Worm (Caenorhabditis elegans) whole organism, L2 larva: ENCODE measurements around the gene npr-40.

Experiments
- C34F6.9 ChIP-seq: fragments of 150-350 bp; optimal IDR thresholded peaks from 2 replicates; lab custom pipeline; 2014; ENCODE audit warnings: missing biosample characterization, missing genetic modification characterization
- R02D3.7 ChIP-seq: fragments of 150-350 bp; optimal IDR thresholded peaks from 2 replicates; lab custom pipeline; 2014; ENCODE audit warnings: missing biosample characterization, missing genetic modification characterization
- ZK546.5 ChIP-seq: sonication (generic microtip); optimal IDR thresholded peaks from 2 replicates; lab custom pipeline; 2017; ENCODE audit warnings: missing biosample characterization, missing genetic modification characterization
- blmp-1 ChIP-seq: sonication (generic microtip); optimal IDR thresholded peaks from 2 replicates; lab custom pipeline; 2017; ENCODE audit warnings: missing genetic modification characterization, mild to moderate bottlenecking, missing compliant biosample characterization, antibody characterized with exemption, moderate library complexity; ENCODE audit not compliant: insufficient read depth
- ceh-82 ChIP-seq: fragments of 150-350 bp; optimal IDR thresholded peaks from 2 replicates; lab custom pipeline; 2014; ENCODE audit warnings: missing biosample characterization, missing genetic modification characterization
- elt-3 ChIP-seq: sonication (generic microtip); optimal IDR thresholded peaks from 2 replicates; lab custom pipeline; 2017; ENCODE audit warnings: missing biosample characterization, missing genetic modification characterization
- fos-1 ChIP-seq: fragments of 150-350 bp; optimal IDR thresholded peaks from 2 replicates; lab custom pipeline; 2014; ENCODE audit warnings: missing biosample characterization, missing genetic modification characterization
- lin-13 ChIP-seq: fragments of 150-350 bp; optimal IDR thresholded peaks from 2 replicates; lab custom pipeline; 2014; ENCODE audit warnings: missing biosample characterization, missing genetic modification reagents, missing genetic modification characterization
- nhr-10 ChIP-seq: sonication (generic microtip); optimal IDR thresholded peaks from 2 replicates; lab custom pipeline; 2017; ENCODE audit warnings: missing biosample characterization, missing genetic modification characterization
- nhr-77 ChIP-seq: fragments of 150-350 bp; optimal IDR thresholded peaks from 2 replicates; lab custom pipeline; 2014; ENCODE audit warnings: missing biosample characterization, missing genetic modification characterization
- sem-4 ChIP-seq: fragments of 150-350 bp; optimal IDR thresholded peaks from 2 replicates; lab custom pipeline; 2014; ENCODE audit warnings: missing biosample characterization, missing genetic modification reagents, missing genetic modification characterization
- snpc-4 ChIP-seq: fragments of 150-350 bp; optimal IDR thresholded peaks from 2 replicates; lab custom pipeline; 2014; ENCODE audit warnings: missing biosample characterization, missing genetic modification characterization
- unc-62 ChIP-seq: fragments of 150-350 bp; optimal IDR thresholded peaks from 2 replicates; lab custom pipeline; 2014; ENCODE audit warnings: missing biosample characterization, missing genetic modification reagents, missing genetic modification characterization

ce11 chrX:14962456-14962855, 43.8 kb downstream of the npr-40 start, which contains the start of gene rgs-10:
- TF ChIP-seq lin-13 (GFP tag; lab: Kevin White, UChicago) (no peak), elt-3 (tag; lab: Kevin White, UChicago) (no peak), fos-1 (no peak), ceh-82 (no peak), unc-62 (no peak), nhr-77 (no peak), C34F6.9 (no peak), snpc-4 (tag; lab: Kevin White, UChicago) (no peak), sem-4 (tag; lab: Kevin White, UChicago) (no peak), blmp-1 (tag; lab: Kevin White, UChicago) (no peak), R02D3.7 (no peak), ZK546.5 (tag; lab: Kevin White, UChicago) (no peak), nhr-10 (tag; lab: Kevin White, UChicago) (no peak)
